Fruit fly (Drosophila melanogaster) whole organism, pupa: ENCODE results near the gene smp-30.

Source experiments
- CG10348 ChIP-seq: fragments of 200-800 bp; sonication (Bioruptor generic); IDR thresholded peaks from 2 replicates; pipeline ENCODE4 v1.3.6; 2022; ENCODE audit warnings: missing biosample characterization, missing genetic modification characterization
- CG12605 ChIP-seq: fragments of 200-800 bp; sonication (Bioruptor generic); IDR thresholded peaks from 2 replicates; pipeline ENCODE4 v1.3.6; 2022; ENCODE audit warnings: missing biosample characterization, missing genetic modification characterization
- CG13204 ChIP-seq: fragments of 200-800 bp; sonication (Bioruptor generic); optimal IDR thresholded peaks from 2 replicates; lab custom pipeline; 2018; ENCODE audit warnings: missing biosample characterization, mild to moderate bottlenecking, missing genetic modification characterization, moderate library complexity
- CG32121 ChIP-seq: fragments of 200-800 bp; sonication (Bioruptor generic); IDR thresholded peaks from 2 replicates; pipeline ENCODE4 v1.3.6; 2022; ENCODE audit warnings: missing biosample characterization, missing genetic modification characterization
- CG8159 ChIP-seq: fragments of 200-800 bp; sonication (Bioruptor generic); optimal IDR thresholded peaks from 3 replicates; lab custom pipeline; 2018; ENCODE audit warnings: missing biosample characterization, mild to moderate bottlenecking, missing genetic modification characterization, moderate library complexity
- EcR ChIP-seq: fragments of 200-800 bp; sonication (Bioruptor generic); optimal IDR thresholded peaks from 3 replicates; lab custom pipeline; 2019; ENCODE audit warnings: missing biosample characterization, missing genetic modification characterization, mild to moderate bottlenecking, moderate library complexity, missing genetic modification reagents
- Ets98B ChIP-seq: fragments of 200-800 bp; sonication (Bioruptor generic); IDR thresholded peaks from 2 replicates; pipeline ENCODE4 v1.3.6; 2022; ENCODE audit warnings: missing biosample characterization, missing genetic modification characterization
- Pif1A ChIP-seq: fragments of 200-800 bp; sonication (Bioruptor generic); optimal IDR thresholded peaks from 3 replicates; lab custom pipeline; 2016; ENCODE audit warnings: missing biosample characterization, missing genetic modification characterization
- Snoo ChIP-seq: fragments of 200-800 bp; sonication (Bioruptor generic); optimal IDR thresholded peaks from 3 replicates; lab custom pipeline; 2017; ENCODE audit warnings: missing biosample characterization, mild to moderate bottlenecking, missing genetic modification characterization, inconsistent platforms
- fd96Ca ChIP-seq: fragments of 200-800 bp; sonication (Bioruptor generic); IDR thresholded peaks from 3 replicates; pipeline ENCODE4 v1.3.6; 2022; ENCODE audit warnings: missing biosample characterization, missing genetic modification characterization

dm6 chr3R:14709480-14709984 is 41.5 kb downstream of the smp-30 start:
- no peak for TF ChIP-seq CG8159
- TF ChIP-seq CG13204 (GFP tag; lab: Kevin White, UChicago) = no peak
- TF ChIP-seq Pif1A (GFP tag; lab: Kevin White, UChicago) = no peak
- TF ChIP-seq CG12605 (GFP tag; lab: Robert Waterston, UW) = no peak
- no peak for TF ChIP-seq fd96Ca (GFP tag; lab: Robert Waterston, UW)
- no peak for TF ChIP-seq Ets98B (GFP tag; lab: Robert Waterston, UW)
- TF ChIP-seq CG10348 (GFP tag; lab: Robert Waterston, UW) = no peak
- no peak for TF ChIP-seq Snoo (tag; lab: Kevin White, UChicago)
- TF ChIP-seq EcR (GFP tag; lab: Kevin White, UChicago) = no peak
- TF ChIP-seq CG32121 (GFP tag; lab: Robert Waterston, UW) = no peak
